Fruit fly (Drosophila melanogaster): ENCODE measurements around the gene Caf1-180.

dm6 chrX:8558762-8559172 lies 47.3 kb downstream of the Caf1-180 start, which contains the start of gene IntS4:
- TF ChIP-seq CG11902 (GFP tag; optimal IDR thresholded peaks at IDR 0.05) (peak; percentile 33), fkh (GFP tag; optimal IDR thresholded peaks at IDR 0.05) (no peak), CG16779 (tag; optimal IDR thresholded peaks at IDR 0.05) (no peak), Sox15 (GFP tag; optimal IDR thresholded peaks at IDR 0.05) (peak; percentile 25), Eip78C (GFP tag) (peak; percentile 84), ss (GFP tag; optimal IDR thresholded peaks at IDR 0.05) (peak in 1 of 2 experiments; percentile 3), CG7368 (GFP tag; optimal IDR thresholded peaks at IDR 0.05) (no peak), CG34406 (GFP tag; optimal IDR thresholded peaks at IDR 0.05) (peak; percentile 56), Smox (GFP tag; optimal IDR thresholded peaks at IDR 0.05) (no peak), vri (GFP tag; optimal IDR thresholded peaks at IDR 0.05) (no peak)

Data from whole organism, prepupa.